Fruit fly (Drosophila melanogaster): ENCODE results near the gene p38c.

The p38c gene

dm6 chr3R:24188619-24189018, 38.6 kb upstream of the p38c start, which contains the start of gene CG5515 (continued):
- TF ChIP-seq fd59A (GFP tag; optimal IDR thresholded peaks at IDR 0.05) (no peak), CG31627 (GFP tag; optimal IDR thresholded peaks at IDR 0.05) (peak; percentile 80)

- TF ChIP-seq pdm3 (GFP tag; optimal IDR thresholded peaks at IDR 0.05) (no peak), Eip78C (GFP tag) (peak; percentile 34)
Measured at dm6 chr3R:24186188-24186587, 36.2 kb upstream of the p38c start, which contains the start of gene mora. Gene mora (plus strand): TSS chr3R:24186359.

dm6 chr3R:24172379-24172778, 22.4 kb upstream of the p38c start, which contains the start of gene CG13606:
Gene CG13606 (plus strand): TSS chr3R:24172628.
- TF ChIP-seq Blimp-1 (GFP tag; optimal IDR thresholded peaks at IDR 0.05) (no peak), eg (GFP tag; IDR thresholded peaks at IDR 0.05) (no peak), fd59A (GFP tag; optimal IDR thresholded peaks at IDR 0.05) (no peak), Hr38 (GFP tag; optimal IDR thresholded peaks at IDR 0.05) (no peak)

DNA sequence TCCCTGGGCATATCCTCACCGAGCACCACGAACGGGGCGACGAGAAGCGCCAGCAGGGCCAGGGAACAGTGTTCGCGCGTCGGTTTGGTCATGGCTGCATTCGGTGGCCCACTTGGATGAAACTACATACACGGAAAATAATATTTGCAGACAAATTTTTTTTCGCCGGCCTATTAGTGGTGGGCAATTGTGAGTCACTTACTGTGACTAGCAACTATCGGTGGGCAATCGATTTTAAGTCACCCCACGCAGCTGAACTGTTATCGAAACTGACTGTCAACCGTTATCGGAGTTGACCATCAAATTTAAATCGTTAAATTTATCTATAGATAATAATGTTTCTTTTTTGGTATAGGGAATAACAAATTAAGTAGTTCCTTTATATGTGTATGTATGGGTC, 19.4 kb upstream of the p38c start, which contains the start of gene CG5510:
Gene CG5510, minus strand, starts transcription at position 201 of the 400 bp plus-strand sequence.
- TF ChIP-seq acj6 (GFP tag; optimal IDR thresholded peaks at IDR 0.05) (no peak), eg (GFP tag; IDR thresholded peaks at IDR 0.05) (peak; percentile 48; the same call in 1 of the 3 replicates), CG3032 (tag; optimal IDR thresholded peaks at IDR 0.05) (peak; percentile 44), CG15336 (GFP tag; IDR thresholded peaks at IDR 0.05) (0 out of 2 replicates have a peak, but pooled peaks have one; percentile 23), CG6854 (GFP tag; optimal IDR thresholded peaks at IDR 0.05) (no peak), topi (GFP tag; optimal IDR thresholded peaks at IDR 0.05) (peak; percentile 28), Smox (GFP tag; optimal IDR thresholded peaks at IDR 0.05) (no peak), cyc (GFP tag; optimal IDR thresholded peaks at IDR 0.05) (peak; percentile 45), CG31627 (GFP tag; optimal IDR thresholded peaks at IDR 0.05) (peak; percentile 48), CG1621 (tag; optimal IDR thresholded peaks at IDR 0.05) (no peak), CG11294 (GFP tag; IDR thresholded peaks at IDR 0.05) (0 out of 2 replicates have a peak, but pooled peaks have one; percentile 23), achi (GFP tag; optimal IDR thresholded peaks at IDR 0.05) (peak; percentile 39), Eip93F (GFP tag; optimal IDR thresholded peaks at IDR 0.05) (no peak), Sox14 (GFP tag; optimal IDR thresholded peaks at IDR 0.05) (peak; percentile 33), Eip78C (GFP tag) (peak; percentile 67), CG4318 (GFP tag; optimal IDR thresholded peaks at IDR 0.05) (no peak), CG9139 (GFP tag; optimal IDR thresholded peaks at IDR 0.05) (no peak), lz (GFP tag; optimal IDR thresholded peaks at IDR 0.05) (peak; percentile 47), Eip75B (GFP tag; optimal IDR thresholded peaks at IDR 0.05) (peak; percentile 33), svp (GFP tag) (no peak), esn (GFP tag; optimal IDR thresholded peaks at IDR 0.05) (peak; percentile 64), Met (GFP tag; optimal IDR thresholded peaks at IDR 0.05) (no peak)

DNA sequence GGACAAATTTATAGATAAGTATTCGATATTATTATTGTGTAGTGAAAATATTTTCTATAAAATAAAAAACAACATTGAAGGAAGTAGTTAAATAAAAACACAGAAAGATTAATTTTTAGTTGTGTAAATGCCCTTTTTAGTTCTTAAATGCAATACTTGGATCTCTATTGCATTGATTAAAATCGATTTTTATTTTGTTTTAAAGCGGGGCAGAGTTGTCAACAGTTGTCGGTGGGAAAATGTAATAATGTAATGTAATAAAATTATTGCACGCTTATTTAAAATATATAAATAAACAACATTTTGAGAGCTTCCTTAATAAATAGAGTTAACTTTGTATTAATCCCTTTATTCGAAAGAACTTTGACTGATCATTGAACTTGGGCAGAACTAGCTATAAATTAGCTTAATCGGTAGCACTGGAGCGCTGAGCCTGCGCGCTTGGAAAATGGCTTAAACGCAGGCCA, 13.6 kb upstream of the p38c start, which contains the start of gene Apc2:
Gene Apc2, plus strand, starts transcription at position 411 of the 467 bp plus-strand sequence.
- TF ChIP-seq CG6163 (GFP tag; IDR thresholded peaks at IDR 0.05) (peak; percentile 71), topi (GFP tag; optimal IDR thresholded peaks at IDR 0.05) (peak; percentile 60), CG11762 (GFP tag; optimal IDR thresholded peaks at IDR 0.05; ENCODE audit: insufficient read depth) (no peak), net (GFP tag; optimal IDR thresholded peaks at IDR 0.05) (peak; percentile 52), Eip78C (GFP tag) (peak; percentile 91), achi (GFP tag; optimal IDR thresholded peaks at IDR 0.05) (peak; percentile 62), fd59A (GFP tag; optimal IDR thresholded peaks at IDR 0.05) (no peak), CG6808 (GFP tag; optimal IDR thresholded peaks at IDR 0.05) (no peak), vri (GFP tag; optimal IDR thresholded peaks at IDR 0.05) (peak; percentile 80), salr (GFP tag; optimal IDR thresholded peaks at IDR 0.05) (peak in 1 of 2 experiments; percentile 30), Lpt (GFP tag; optimal IDR thresholded peaks at IDR 0.05) (peak; percentile 36), CG3032 (tag; optimal IDR thresholded peaks at IDR 0.05) (peak; percentile 64), Eip75B (GFP tag; optimal IDR thresholded peaks at IDR 0.05) (peak; percentile 61), CG16779 (tag; optimal IDR thresholded peaks at IDR 0.05) (no peak), CG7368 (GFP tag; optimal IDR thresholded peaks at IDR 0.05) (no peak), svp (GFP tag) (no peak), pdm3 (GFP tag; optimal IDR thresholded peaks at IDR 0.05) (peak; percentile 63), Eip93F (GFP tag; optimal IDR thresholded peaks at IDR 0.05) (no peak), CG6792 (GFP tag; optimal IDR thresholded peaks at IDR 0.05) (peak; percentile 49), esn (GFP tag; optimal IDR thresholded peaks at IDR 0.05) (peak; percentile 75), CG15336 (GFP tag; IDR thresholded peaks at IDR 0.05) (peak; percentile 56), CG1621 (tag; optimal IDR thresholded peaks at IDR 0.05) (no peak), Gug (GFP tag; IDR thresholded peaks at IDR 0.05) (peak; percentile 45; the same call in 1 of the 2 replicates), Ets21C (GFP tag; optimal IDR thresholded peaks at IDR 0.05) (no peak), Ets96B (tag; optimal IDR thresholded peaks at IDR 0.05) (peak; percentile 56), CG6854 (GFP tag; optimal IDR thresholded peaks at IDR 0.05) (no peak), acj6 (GFP tag; optimal IDR thresholded peaks at IDR 0.05) (peak; percentile 60), Hr38 (GFP tag; optimal IDR thresholded peaks at IDR 0.05) (no peak), CG10631 (GFP tag; optimal IDR thresholded peaks at IDR 0.05) (peak; percentile 69), ss (GFP tag; optimal IDR thresholded peaks at IDR 0.05) (peak in 1 of 2 experiments; percentile 13), Met (GFP tag; optimal IDR thresholded peaks at IDR 0.05) (no peak)
